Fruit fly (Drosophila melanogaster) whole organism, embryonic: ENCODE results near the gene ATP7.

ENCODE experiments used
- Atf6 ChIP-seq: fragments of 200-800 bp; sonication (Bioruptor generic); IDR thresholded peaks from 2 replicates; pipeline ENCODE4 v1.3.6; 2022; ENCODE audit warnings: missing biosample characterization, missing genetic modification characterization
- Bgb ChIP-seq: fragments of 200-800 bp; sonication (Bioruptor generic); IDR thresholded peaks from 2 replicates; pipeline ENCODE4 v1.3.6; 2022; ENCODE audit warnings: missing biosample characterization, missing genetic modification characterization; ENCODE audit not compliant: partially characterized antibody
- Blimp-1 ChIP-seq: fragments of 200-800 bp; sonication (Bioruptor generic); optimal IDR thresholded peaks from 3 replicates; lab custom pipeline; 2018; ENCODE audit warnings: missing biosample characterization, missing genetic modification characterization, mild to moderate bottlenecking, moderate library complexity, missing genetic modification reagents
- CG10147 ChIP-seq: fragments of 200-800 bp; sonication (Bioruptor generic); optimal IDR thresholded peaks from 2 replicates; lab custom pipeline; 2019; ENCODE audit warnings: missing biosample characterization, mild to moderate bottlenecking, missing genetic modification characterization, moderate library complexity
- CG10274 ChIP-seq: fragments of 200-800 bp; sonication (Bioruptor generic); optimal IDR thresholded peaks from 3 replicates; lab custom pipeline; 2017; ENCODE audit warnings: missing biosample characterization, mild to moderate bottlenecking, missing genetic modification characterization
- CG10431 ChIP-seq: fragments of 200-800 bp; sonication (Bioruptor generic); optimal IDR thresholded peaks from 3 replicates; lab custom pipeline; 2018; ENCODE audit warnings: missing biosample characterization, mild to moderate bottlenecking, missing genetic modification characterization
- CG10959 ChIP-seq: fragments of 200-800 bp; sonication (Bioruptor generic); IDR thresholded peaks from 2 replicates; pipeline ENCODE4 v1.3.6; 2022; ENCODE audit warnings: missing biosample characterization, missing genetic modification characterization
- CG11085 ChIP-seq: fragments of 200-800 bp; sonication (Bioruptor generic); IDR thresholded peaks from 2 replicates; pipeline ENCODE4 v1.3.6; 2022; ENCODE audit warnings: missing biosample characterization, missing genetic modification characterization
- CG11456 ChIP-seq: fragments of 200-800 bp; sonication (Bioruptor generic); IDR thresholded peaks from 3 replicates; pipeline ENCODE4 v1.3.6; 2022; ENCODE audit warnings: missing biosample characterization, missing genetic modification characterization
- CG11696 ChIP-seq: fragments of 200-800 bp; sonication (Bioruptor generic); IDR thresholded peaks from 2 replicates; pipeline ENCODE4 v1.3.6; 2022; ENCODE audit warnings: missing biosample characterization, missing genetic modification characterization
- CG13287 ChIP-seq: fragments of 200-800 bp; sonication (Bioruptor generic); IDR thresholded peaks from 2 replicates; pipeline ENCODE4 v1.3.6; 2022; ENCODE audit warnings: missing biosample characterization, missing genetic modification characterization; ENCODE audit not compliant: partially characterized antibody
- CG13296 ChIP-seq: fragments of 200-800 bp; sonication (Bioruptor generic); optimal IDR thresholded peaks from 3 replicates; lab custom pipeline; 2018; ENCODE audit warnings: missing biosample characterization, mild to moderate bottlenecking, missing genetic modification characterization
- CG13424 ChIP-seq: fragments of 200-800 bp; sonication (Bioruptor generic); optimal IDR thresholded peaks from 2 replicates; lab custom pipeline; 2019; ENCODE audit warnings: missing biosample characterization, mild to moderate bottlenecking, missing genetic modification characterization, moderate library complexity
- CG13775 ChIP-seq: fragments of 200-800 bp; sonication (Bioruptor generic); optimal IDR thresholded peaks from 3 replicates; lab custom pipeline; 2017; ENCODE audit warnings: missing biosample characterization, mild to moderate bottlenecking, missing genetic modification characterization
- CG14860 ChIP-seq: fragments of 200-800 bp; sonication (Bioruptor generic); IDR thresholded peaks from 3 replicates; pipeline ENCODE4 v1.3.6; 2022; ENCODE audit warnings: missing biosample characterization, missing genetic modification characterization; ENCODE audit not compliant: partially characterized antibody
- CG1602 ChIP-seq: fragments of 200-800 bp; sonication (Bioruptor generic); optimal IDR thresholded peaks from 3 replicates; lab custom pipeline; 2016; ENCODE audit warnings: missing biosample characterization, missing genetic modification characterization
- CG17568 ChIP-seq: fragments of 200-800 bp; sonication (Bioruptor generic); optimal IDR thresholded peaks from 2 replicates; lab custom pipeline; 2018; ENCODE audit warnings: missing biosample characterization, mild to moderate bottlenecking, missing genetic modification characterization, moderate library complexity
- CG17912 ChIP-seq: fragments of 200-800 bp; sonication (Bioruptor generic); optimal IDR thresholded peaks from 2 replicates; lab custom pipeline; 2018; ENCODE audit warnings: missing biosample characterization, mild to moderate bottlenecking, missing genetic modification characterization
- CG2116 ChIP-seq: fragments of 200-800 bp; sonication (Bioruptor generic); optimal IDR thresholded peaks from 3 replicates; lab custom pipeline; 2018; ENCODE audit warnings: missing biosample characterization, mild to moderate bottlenecking, missing genetic modification characterization
- CG2120 ChIP-seq: fragments of 200-800 bp; sonication (Bioruptor generic); optimal IDR thresholded peaks from 3 replicates; lab custom pipeline; 2016; ENCODE audit warnings: missing biosample characterization, missing genetic modification characterization
- CG30020 ChIP-seq: fragments of 200-800 bp; optimal IDR thresholded peaks from 2 replicates; lab custom pipeline; 2019; ENCODE audit warnings: missing biosample characterization, mild to moderate bottlenecking, missing genetic modification characterization, moderate library complexity
- CG3838 ChIP-seq: fragments of 200-800 bp; sonication (Bioruptor generic); optimal IDR thresholded peaks from 3 replicates; lab custom pipeline; 2016; ENCODE audit warnings: missing biosample characterization, missing genetic modification characterization
- CG4820 ChIP-seq: fragments of 200-800 bp; sonication (Bioruptor generic); optimal IDR thresholded peaks from 3 replicates; lab custom pipeline; 2016; ENCODE audit warnings: missing biosample characterization, missing genetic modification characterization
- CG6765 ChIP-seq: fragments of 200-800 bp; sonication (Bioruptor generic); optimal IDR thresholded peaks from 3 replicates; lab custom pipeline; 2017; ENCODE audit warnings: missing biosample characterization, mild to moderate bottlenecking, missing genetic modification characterization
- CG7963 ChIP-seq: fragments of 200-800 bp; sonication (Bioruptor generic); IDR thresholded peaks from 3 replicates; pipeline ENCODE4 v1.3.6; 2022; ENCODE audit warnings: missing biosample characterization, missing genetic modification characterization; ENCODE audit not compliant: partially characterized antibody
- CG8281 ChIP-seq: fragments of 200-800 bp; sonication (Bioruptor generic); optimal IDR thresholded peaks from 2 replicates; lab custom pipeline; 2018; ENCODE audit warnings: missing biosample characterization, mild to moderate bottlenecking, missing genetic modification characterization, moderate library complexity
- CG9817 ChIP-seq: fragments of 200-800 bp; sonication (Bioruptor generic); optimal IDR thresholded peaks from 2 replicates; lab custom pipeline; 2018; ENCODE audit warnings: missing biosample characterization, mild to moderate bottlenecking, missing genetic modification characterization, moderate library complexity
- CoRest ChIP-seq: fragments of 200-800 bp; sonication (Bioruptor generic); optimal IDR thresholded peaks from 3 replicates; lab custom pipeline; 2018; ENCODE audit warnings: missing biosample characterization, mild to moderate bottlenecking, missing genetic modification characterization, moderate library complexity
- D19A ChIP-seq: fragments of 200-800 bp; optimal IDR thresholded peaks from 3 replicates; lab custom pipeline; 2019; ENCODE audit warnings: missing biosample characterization, mild to moderate bottlenecking, missing genetic modification characterization, moderate library complexity
- Doc3 ChIP-seq: fragments of 200-800 bp; sonication (Bioruptor generic); IDR thresholded peaks from 3 replicates; pipeline ENCODE4 v1.3.6; 2022; ENCODE audit warnings: missing biosample characterization, missing genetic modification characterization; ENCODE audit not compliant: partially characterized antibody
- HLHmδ ChIP-seq: fragments of 200-800 bp; sonication (Bioruptor generic); optimal IDR thresholded peaks from 2 replicates; lab custom pipeline; 2018; ENCODE audit warnings: missing biosample characterization, mild to moderate bottlenecking, missing genetic modification characterization, moderate library complexity
- Mrtf ChIP-seq: fragments of 200-800 bp; sonication (Bioruptor generic); IDR thresholded peaks from 3 replicates; pipeline ENCODE4 v1.3.6; 2022; ENCODE audit warnings: missing biosample characterization, missing genetic modification characterization
- PHDP ChIP-seq: fragments of 200-800 bp; sonication (Bioruptor generic); optimal IDR thresholded peaks from 3 replicates; lab custom pipeline; 2018; ENCODE audit warnings: missing biosample characterization, mild to moderate bottlenecking, missing genetic modification characterization, moderate library complexity
- Side ChIP-seq: fragments of 200-800 bp; sonication (Bioruptor generic); optimal IDR thresholded peaks from 2 replicates; lab custom pipeline; 2016; ENCODE audit warnings: missing biosample characterization, missing genetic modification characterization
- ab ChIP-seq: fragments of 200-800 bp; sonication (Bioruptor generic); optimal IDR thresholded peaks from 2 replicates; lab custom pipeline; 2016; ENCODE audit warnings: missing biosample characterization, missing genetic modification characterization
- dm ChIP-seq: fragments of 200-800 bp; sonication (Bioruptor generic); optimal IDR thresholded peaks from 3 replicates; lab custom pipeline; 2016; ENCODE audit warnings: missing biosample characterization, missing genetic modification characterization
- fd102C ChIP-seq: fragments of 200-800 bp; sonication (Bioruptor generic); optimal IDR thresholded peaks from 2 replicates; lab custom pipeline; 2018; ENCODE audit warnings: missing biosample characterization, mild to moderate bottlenecking, missing genetic modification characterization, moderate library complexity
- fu2 ChIP-seq: fragments of 200-800 bp; sonication (Bioruptor generic); optimal IDR thresholded peaks from 2 replicates; lab custom pipeline; 2016; ENCODE audit warnings: missing biosample characterization, missing genetic modification characterization
- hth ChIP-seq: fragments of >200 bp; optimal IDR thresholded peaks from 2 replicates; lab custom pipeline; 2017; ENCODE audit warnings: inconsistent platforms
- inv ChIP-seq: fragments of 200-800 bp; sonication (Bioruptor generic); IDR thresholded peaks from 2 replicates; pipeline ENCODE4 v1.3.6; 2022; ENCODE audit warnings: missing biosample characterization, missing genetic modification characterization; ENCODE audit not compliant: partially characterized antibody
- jumu ChIP-seq: fragments of 200-800 bp; sonication (Bioruptor generic); optimal IDR thresholded peaks from 3 replicates; lab custom pipeline; 2016; ENCODE audit warnings: missing biosample characterization, missing genetic modification characterization
- lab ChIP-seq: fragments of 200-800 bp; sonication (Bioruptor generic); optimal IDR thresholded peaks from 3 replicates; lab custom pipeline; 2017; ENCODE audit warnings: missing biosample characterization, missing genetic modification characterization, mild to moderate bottlenecking, moderate library complexity, missing genetic modification reagents
- org-1 ChIP-seq: fragments of 200-800 bp; sonication (Bioruptor generic); optimal IDR thresholded peaks from 2 replicates; lab custom pipeline; 2017; ENCODE audit warnings: missing biosample characterization, missing genetic modification characterization
- p53 ChIP-seq: fragments of 200-800 bp; sonication (Bioruptor generic); optimal IDR thresholded peaks from 2 replicates; lab custom pipeline; 2016; ENCODE audit warnings: missing biosample characterization, missing genetic modification characterization
- repo ChIP-seq: fragments of 200-800 bp; sonication (Bioruptor generic); optimal IDR thresholded peaks from 2 replicates; lab custom pipeline; 2016; ENCODE audit warnings: missing biosample characterization, missing genetic modification characterization
- slou ChIP-seq: fragments of 200-800 bp; sonication (Bioruptor generic); optimal IDR thresholded peaks from 3 replicates; lab custom pipeline; 2016; ENCODE audit warnings: missing biosample characterization, missing genetic modification characterization
- sr ChIP-seq: fragments of 200-800 bp; sonication (Bioruptor generic); IDR thresholded peaks from 3 replicates; pipeline ENCODE4 v1.3.6; 2022; ENCODE audit warnings: missing biosample characterization, missing genetic modification characterization
- vvl ChIP-seq: fragments of 200-800 bp; sonication (Bioruptor generic); IDR thresholded peaks from 2 replicates; pipeline ENCODE4 v1.3.6; 2022; ENCODE audit warnings: missing biosample characterization, missing genetic modification characterization
- wdn ChIP-seq: fragments of 200-800 bp; sonication (Bioruptor generic); IDR thresholded peaks from 2 replicates; pipeline ENCODE4 v1.3.6; 2022; ENCODE audit warnings: missing biosample characterization, missing genetic modification characterization
- zf30C ChIP-seq: fragments of 200-800 bp; sonication (Bioruptor generic); optimal IDR thresholded peaks from 3 replicates; lab custom pipeline; 2018; ENCODE audit warnings: missing biosample characterization, mild to moderate bottlenecking, missing genetic modification characterization

The ATP7 gene

DNA sequence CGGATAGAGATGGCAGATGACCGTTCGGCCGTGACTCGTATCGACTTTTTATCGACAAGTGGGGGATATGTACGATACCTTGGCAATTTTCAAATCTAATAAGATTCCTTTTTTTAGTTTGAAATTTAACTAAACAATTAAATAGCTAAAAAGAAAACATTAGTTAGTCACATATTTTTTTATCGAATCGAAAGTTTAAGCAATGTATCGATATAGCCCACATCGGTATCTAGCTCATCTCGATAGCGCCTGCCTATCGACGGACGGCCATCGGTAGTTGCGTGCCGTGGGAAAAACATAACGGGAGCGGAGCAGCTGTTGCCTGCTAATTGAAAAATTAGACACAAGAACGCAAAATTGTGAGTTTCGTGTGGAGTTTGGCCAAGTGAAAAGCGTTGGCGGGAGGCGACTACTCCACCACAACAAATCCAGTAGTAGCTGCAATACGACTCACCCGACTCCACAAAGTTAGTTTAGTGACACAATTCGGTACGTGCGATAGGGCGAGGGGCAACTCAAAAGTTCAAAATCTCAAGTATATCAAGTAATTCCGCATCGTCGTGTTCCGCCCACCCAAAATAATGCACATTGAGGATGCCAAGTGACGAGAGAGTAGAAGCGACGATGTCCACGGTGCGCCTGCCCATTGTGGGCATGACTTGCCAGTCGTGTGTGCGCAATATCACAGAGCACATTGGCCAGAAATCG lies at the start of gene ATP7, which contains the start of gene CG10347 (continued):
- no peak for TF ChIP-seq HLHmδ (GFP tag; lab: Kevin White, UChicago)
- TF ChIP-seq Blimp-1 (GFP tag; lab: Kevin White, UChicago) = no peak
- peak; percentile 90 for TF ChIP-seq Bgb
- TF ChIP-seq p53 (GFP tag; lab: Kevin White, UChicago) = peak; percentile 43
- TF ChIP-seq D19A (tag; lab: Kevin White, UChicago) = no peak
- peak; percentile 18 for TF ChIP-seq CoRest (tag; lab: Kevin White, UChicago)
- peak; percentile 91 for TF ChIP-seq Doc3 (GFP tag; lab: Robert Waterston, UW)
- TF ChIP-seq jumu (GFP tag; lab: Kevin White, UChicago) = peak; percentile 44
- TF ChIP-seq repo (GFP tag; lab: Kevin White, UChicago) = peak; percentile 25
- no peak for TF ChIP-seq CG10431
- no peak for TF ChIP-seq CG6765 (GFP tag; lab: Kevin White, UChicago)
- TF ChIP-seq Side = no peak
- TF ChIP-seq CG14860 = peak; percentile 94
- no peak for TF ChIP-seq slou (GFP tag; lab: Kevin White, UChicago)
- TF ChIP-seq Atf6 (GFP tag; lab: Robert Waterston, UW) = no peak
- TF ChIP-seq CG3838 (GFP tag; lab: Kevin White, UChicago) = no peak
- TF ChIP-seq PHDP (tag; lab: Kevin White, UChicago) = peak; percentile 4
- no peak for TF ChIP-seq CG17568 (GFP tag; lab: Kevin White, UChicago)
- no peak for TF ChIP-seq CG17912 (GFP tag; lab: Kevin White, UChicago)
- no peak for TF ChIP-seq ab (GFP tag; lab: Kevin White, UChicago)
- TF ChIP-seq sr = no peak
- TF ChIP-seq CG13775 (GFP tag; lab: Kevin White, UChicago) = peak; percentile 26
- no peak for TF ChIP-seq CG8281 (tag; lab: Kevin White, UChicago)
- TF ChIP-seq lab = peak; percentile 40
- no peak for TF ChIP-seq org-1
- TF ChIP-seq CG2116 (GFP tag; lab: Kevin White, UChicago) = peak; percentile 83
- TF ChIP-seq CG4820 = no peak
- peak; percentile 10 for TF ChIP-seq CG1602 (GFP tag; lab: Kevin White, UChicago)
- no peak for TF ChIP-seq fd102C (GFP tag; lab: Kevin White, UChicago)
- TF ChIP-seq CG10147 (GFP tag; lab: Kevin White, UChicago) = no peak
- TF ChIP-seq wdn (GFP tag; lab: Robert Waterston, UW) = no peak
- no peak for TF ChIP-seq CG10274
- TF ChIP-seq fu2 (GFP tag; lab: Kevin White, UChicago) = peak; percentile 12
- TF ChIP-seq CG13287 (GFP tag; lab: Robert Waterston, UW) = peak; percentile 96
- no peak for TF ChIP-seq CG11456 (GFP tag; lab: Robert Waterston, UW)
- TF ChIP-seq CG10959 (GFP tag; lab: Robert Waterston, UW) = no peak
- TF ChIP-seq CG13424 (tag; lab: Kevin White, UChicago) = peak; percentile 43
- TF ChIP-seq zf30C (GFP tag; lab: Kevin White, UChicago) = no peak
- peak; percentile 6 for TF ChIP-seq CG13296
- TF ChIP-seq CG30020 = peak; percentile 42
- no peak for TF ChIP-seq CG9817 (tag; lab: Kevin White, UChicago)
- no peak for TF ChIP-seq Mrtf (GFP tag; lab: Robert Waterston, UW)
- no peak for TF ChIP-seq CG11696 (GFP tag; lab: Robert Waterston, UW)
- TF ChIP-seq CG7963 (GFP tag; lab: Robert Waterston, UW) = peak; percentile 75
- TF ChIP-seq hth = no peak
- peak; percentile 62 for TF ChIP-seq CG2120 (GFP tag; lab: Kevin White, UChicago)
- no peak for TF ChIP-seq CG11085 (GFP tag; lab: Robert Waterston, UW)
- no peak for TF ChIP-seq vvl
- TF ChIP-seq dm (GFP tag; lab: Kevin White, UChicago) = no peak
- TF ChIP-seq inv (GFP tag; lab: Robert Waterston, UW) = peak; percentile 86
